Fruit fly (Drosophila melanogaster) whole organism, prepupa: ENCODE results near the gene Acbp2.

Source experiments
- Blimp-1 ChIP-seq: fragments of 200-800 bp; sonication (Bioruptor generic); optimal IDR thresholded peaks from 3 replicates; lab custom pipeline; 2017; ENCODE audit warnings: missing biosample characterization, missing genetic modification characterization, mild to moderate bottlenecking, moderate library complexity, missing genetic modification reagents
- CG10631 ChIP-seq: fragments of 200-800 bp; sonication (Bioruptor generic); optimal IDR thresholded peaks from 2 replicates; lab custom pipeline; 2016; ENCODE audit warnings: missing biosample characterization, missing genetic modification characterization
- CG10669 ChIP-seq: fragments of 200-800 bp; sonication (Bioruptor generic); optimal IDR thresholded peaks from 3 replicates; lab custom pipeline; 2018; ENCODE audit warnings: missing biosample characterization, mild to moderate bottlenecking, missing genetic modification characterization, moderate library complexity
- CG11294 ChIP-seq: fragments of 200-800 bp; sonication (Bioruptor generic); IDR thresholded peaks from 2 replicates; pipeline ENCODE4 v1.3.6; 2022; ENCODE audit warnings: missing biosample characterization, missing genetic modification characterization
- CG11762 ChIP-seq: fragments of 200-800 bp; sonication (Bioruptor generic); optimal IDR thresholded peaks from 3 replicates; lab custom pipeline; 2016; ENCODE audit warnings: missing biosample characterization, missing genetic modification characterization; ENCODE audit not compliant: insufficient read depth
- CG11902 ChIP-seq: fragments of 200-800 bp; sonication (Bioruptor generic); optimal IDR thresholded peaks from 3 replicates; lab custom pipeline; 2016; ENCODE audit warnings: missing biosample characterization, missing genetic modification characterization
- CG15336 ChIP-seq: fragments of 200-800 bp; sonication (Bioruptor generic); IDR thresholded peaks from 2 replicates; pipeline ENCODE4 v1.3.6; 2022; ENCODE audit warnings: missing biosample characterization, missing genetic modification characterization
- CG1621 ChIP-seq: fragments of 200-800 bp; sonication (Bioruptor generic); optimal IDR thresholded peaks from 3 replicates; lab custom pipeline; 2018; ENCODE audit warnings: missing biosample characterization, mild to moderate bottlenecking, missing genetic modification characterization
- CG16779 ChIP-seq: fragments of 200-800 bp; sonication (Bioruptor generic); optimal IDR thresholded peaks from 3 replicates; lab custom pipeline; 2017; ENCODE audit warnings: missing biosample characterization, mild to moderate bottlenecking, missing genetic modification characterization
- CG3032 ChIP-seq: fragments of 200-800 bp; optimal IDR thresholded peaks from 2 replicates; lab custom pipeline; 2019; ENCODE audit warnings: missing biosample characterization, mild to moderate bottlenecking, missing genetic modification characterization, moderate library complexity
- CG31627 ChIP-seq: fragments of 200-800 bp; sonication (Bioruptor generic); optimal IDR thresholded peaks from 3 replicates; lab custom pipeline; 2016; ENCODE audit warnings: missing biosample characterization, missing genetic modification characterization
- CG32006 ChIP-seq: fragments of 200-800 bp; sonication (Bioruptor generic); optimal IDR thresholded peaks from 3 replicates; lab custom pipeline; 2017; ENCODE audit warnings: missing biosample characterization, mild to moderate bottlenecking, missing genetic modification characterization
- CG6163 ChIP-seq: fragments of 200-800 bp; sonication (Bioruptor generic); IDR thresholded peaks from 3 replicates; pipeline ENCODE4 v1.3.6; 2022; ENCODE audit warnings: missing biosample characterization, missing genetic modification characterization
- CG6276 ChIP-seq: fragments of 200-800 bp; sonication (Bioruptor generic); optimal IDR thresholded peaks from 2 replicates; lab custom pipeline; 2017; ENCODE audit warnings: missing biosample characterization, mild to moderate bottlenecking, missing genetic modification characterization
- CG6792 ChIP-seq: fragments of 200-800 bp; sonication (Bioruptor generic); optimal IDR thresholded peaks from 3 replicates; lab custom pipeline; 2016; ENCODE audit warnings: missing biosample characterization, missing genetic modification characterization
- CG6808 ChIP-seq: fragments of 200-800 bp; sonication (Bioruptor generic); optimal IDR thresholded peaks from 3 replicates; lab custom pipeline; 2017; ENCODE audit warnings: missing biosample characterization, missing genetic modification characterization, mild to moderate bottlenecking, moderate library complexity, missing genetic modification reagents
- CG8119 ChIP-seq: fragments of 200-800 bp; sonication (Bioruptor generic); IDR thresholded peaks from 3 replicates; pipeline ENCODE4 v1.3.6; 2022; ENCODE audit warnings: missing biosample characterization, missing genetic modification characterization
- CG8319 ChIP-seq: fragments of 200-800 bp; sonication (Bioruptor generic); optimal IDR thresholded peaks from 3 replicates; lab custom pipeline; 2016; ENCODE audit warnings: missing biosample characterization, missing genetic modification characterization
- CG8632 ChIP-seq: fragments of 200-800 bp; sonication (Bioruptor generic); optimal IDR thresholded peaks from 3 replicates; lab custom pipeline; 2016; ENCODE audit warnings: missing biosample characterization, missing genetic modification characterization
- CG9139 ChIP-seq: fragments of 200-800 bp; sonication (Bioruptor generic); optimal IDR thresholded peaks from 3 replicates; lab custom pipeline; 2017; ENCODE audit warnings: missing biosample characterization, mild to moderate bottlenecking, missing genetic modification characterization
- Eip75B ChIP-seq: fragments of 200-800 bp; sonication (Bioruptor generic); optimal IDR thresholded peaks from 3 replicates; lab custom pipeline; 2016; ENCODE audit warnings: missing biosample characterization, missing genetic modification characterization
- Eip78C ChIP-seq: fragments of 200-800 bp; sonication (Bioruptor generic); peaks from one replicate; lab custom pipeline; 2016; ENCODE audit warnings: missing biosample characterization, missing genetic modification characterization
- Eip93F ChIP-seq: fragments of 200-800 bp; sonication (Bioruptor generic); optimal IDR thresholded peaks from 2 replicates; lab custom pipeline; 2016; ENCODE audit warnings: missing biosample characterization, mild to moderate bottlenecking, missing genetic modification characterization
- Ets21C ChIP-seq: fragments of 200-800 bp; sonication (Bioruptor generic); optimal IDR thresholded peaks from 3 replicates; lab custom pipeline; 2016; ENCODE audit warnings: missing biosample characterization, missing genetic modification characterization
- Ets96B ChIP-seq: fragments of 200-800 bp; optimal IDR thresholded peaks from 2 replicates; lab custom pipeline; 2019; ENCODE audit warnings: missing biosample characterization, mild to moderate bottlenecking, missing genetic modification characterization, moderate library complexity
- Gug ChIP-seq: fragments of 200-800 bp; sonication (Bioruptor generic); IDR thresholded peaks from 2 replicates; pipeline ENCODE4 v1.3.6; 2022; ENCODE audit warnings: missing biosample characterization, missing genetic modification characterization
- Hr38 ChIP-seq: sonication (Bioruptor generic); optimal IDR thresholded peaks from 2 replicates; lab custom pipeline; 2016; ENCODE audit warnings: missing biosample characterization, missing genetic modification characterization
- Hr39 ChIP-seq: fragments of 200-800 bp; sonication (Bioruptor generic); optimal IDR thresholded peaks from 2 replicates; lab custom pipeline; 2016; ENCODE audit warnings: missing biosample characterization, missing genetic modification characterization
- Hr4 ChIP-seq: fragments of 200-800 bp; sonication (Bioruptor generic); optimal IDR thresholded peaks from 3 replicates; lab custom pipeline; 2016; ENCODE audit warnings: missing biosample characterization, missing genetic modification characterization
- OdsH ChIP-seq: fragments of 200-800 bp; sonication (Bioruptor generic); optimal IDR thresholded peaks from 3 replicates; lab custom pipeline; 2016; ENCODE audit warnings: missing biosample characterization, missing genetic modification characterization
- Smox ChIP-seq: fragments of 200-800 bp; sonication (Bioruptor generic); optimal IDR thresholded peaks from 3 replicates; lab custom pipeline; 2016; ENCODE audit warnings: missing biosample characterization, missing genetic modification characterization
- Sox14 ChIP-seq: fragments of 200-800 bp; sonication (Bioruptor generic); optimal IDR thresholded peaks from 3 replicates; lab custom pipeline; 2016; ENCODE audit warnings: missing biosample characterization, missing genetic modification characterization
- Sox15 ChIP-seq: fragments of 200-800 bp; sonication (Bioruptor generic); optimal IDR thresholded peaks from 3 replicates; lab custom pipeline; 2016; ENCODE audit warnings: missing biosample characterization, missing genetic modification characterization
- achi ChIP-seq: fragments of 200-800 bp; sonication (Bioruptor generic); optimal IDR thresholded peaks from 3 replicates; lab custom pipeline; 2016; ENCODE audit warnings: missing biosample characterization, missing genetic modification characterization
- acj6 ChIP-seq: fragments of 200-800 bp; sonication (Bioruptor generic); optimal IDR thresholded peaks from 3 replicates; lab custom pipeline; 2016; ENCODE audit warnings: missing biosample characterization, missing genetic modification characterization
- dac ChIP-seq: fragments of 200-800 bp; sonication (Bioruptor generic); optimal IDR thresholded peaks from 2 replicates; lab custom pipeline; 2017; ENCODE audit warnings: missing biosample characterization, mild to moderate bottlenecking, missing genetic modification characterization
- eg ChIP-seq: fragments of 200-800 bp; sonication (Bioruptor generic); IDR thresholded peaks from 3 replicates; pipeline ENCODE4 v1.3.6; 2022; ENCODE audit warnings: missing biosample characterization, missing genetic modification characterization
- esn ChIP-seq: fragments of 200-800 bp; sonication (Bioruptor generic); optimal IDR thresholded peaks from 2 replicates; lab custom pipeline; 2016; ENCODE audit warnings: missing biosample characterization, mild to moderate bottlenecking, missing genetic modification characterization, moderate library complexity
- fd85E ChIP-seq: fragments of 200-800 bp; sonication (Bioruptor generic); optimal IDR thresholded peaks from 3 replicates; lab custom pipeline; 2016; ENCODE audit warnings: missing biosample characterization, missing genetic modification characterization
- fkh ChIP-seq: fragments of 200-800 bp; sonication (Bioruptor generic); optimal IDR thresholded peaks from 3 replicates; lab custom pipeline; 2017; ENCODE audit warnings: missing biosample characterization, mild to moderate bottlenecking, missing genetic modification characterization, moderate library complexity
- lz ChIP-seq: fragments of 200-800 bp; sonication (Bioruptor generic); optimal IDR thresholded peaks from 3 replicates; lab custom pipeline; 2016; ENCODE audit warnings: missing biosample characterization, missing genetic modification characterization
- pdm3 ChIP-seq: fragments of 200-800 bp; sonication (Bioruptor generic); optimal IDR thresholded peaks from 3 replicates; lab custom pipeline; 2016; ENCODE audit warnings: missing biosample characterization, missing genetic modification characterization
- salr ChIP-seq, 2 experiments: fragments of 200-800 bp; sonication (Bioruptor generic); optimal IDR thresholded peaks; 3 replicates each; lab custom pipeline; 2016 to 2018; ENCODE audit warnings: missing biosample characterization in 2 of 2, missing genetic modification characterization in 2 of 2, mild to moderate bottlenecking in 1 of 2
- ss ChIP-seq, 2 experiments: fragments of 200-800 bp; sonication (Bioruptor generic); optimal IDR thresholded peaks; 2 replicates in 1 of 2; 3 replicates in 1 of 2; lab custom pipeline; 2017 to 2018; ENCODE audit warnings: mild to moderate bottlenecking in 2 of 2, missing biosample characterization in 2 of 2, missing genetic modification characterization in 2 of 2, moderate library complexity in 1 of 2
- svp ChIP-seq: fragments of 200-800 bp; sonication (Bioruptor generic); peaks from one replicate; lab custom pipeline; 2016; ENCODE audit warnings: missing biosample characterization, missing genetic modification characterization
- vri ChIP-seq: fragments of 200-800 bp; sonication (Bioruptor generic); optimal IDR thresholded peaks from 3 replicates; lab custom pipeline; 2016; ENCODE audit warnings: missing biosample characterization, mild to moderate bottlenecking, missing genetic modification characterization

The Acbp2 gene

DNA sequence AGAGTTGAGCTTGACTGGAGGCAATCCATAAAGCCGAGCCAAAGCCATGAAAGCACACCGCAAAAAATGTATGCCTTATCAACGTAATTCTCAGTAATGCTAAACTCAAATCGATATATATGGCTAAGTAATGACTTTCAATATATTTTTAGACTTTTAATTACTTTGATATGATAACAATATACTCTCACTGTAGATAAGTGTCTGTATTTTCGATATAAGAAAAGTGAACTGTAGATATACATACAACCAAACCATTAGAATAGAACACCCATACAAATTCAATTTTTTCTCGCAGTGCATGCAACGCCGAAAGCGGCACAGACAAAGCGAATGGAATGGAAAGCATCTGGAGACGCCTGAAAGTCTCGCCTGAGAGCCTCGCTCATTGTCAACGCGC lies 22.0 kb downstream of the Acbp2 start (continued):
- TF ChIP-seq CG11294 (GFP tag; lab: Robert Waterston, UW) (peak; percentile 12; the same call in 1 of the 2 replicates), Eip78C (GFP tag; lab: Kevin White, UChicago) (peak; percentile 94), CG32006 (peak; percentile 88), CG3032 (tag; lab: Kevin White, UChicago) (peak; percentile 73), Sox14 (GFP tag; lab: Kevin White, UChicago) (peak; percentile 71), acj6 (peak; percentile 79), Gug (GFP tag; lab: Robert Waterston, UW) (peak; percentile 60), vri (GFP tag; lab: Kevin White, UChicago) (peak; percentile 31), dac (GFP tag; lab: Kevin White, UChicago) (peak; percentile 60), ss (GFP tag; optimal IDR thresholded peaks at IDR 0.05; lab: Kevin White, UChicago) (peak; percentile 44 to 74), CG8632 (GFP tag; lab: Kevin White, UChicago) (peak; percentile 73), Smox (GFP tag; lab: Kevin White, UChicago) (peak; percentile 65), CG15336 (GFP tag; lab: Robert Waterston, UW) (peak; percentile 82), CG6276 (peak; percentile 65), svp (peak; percentile 71), Hr39 (GFP tag; lab: Kevin White, UChicago) (peak; percentile 59)

dm6 chr3L:7154249-7154648 lies 22.6 kb downstream of the Acbp2 start:
- TF ChIP-seq CG9139: no peak
- TF ChIP-seq vri (GFP tag; lab: Kevin White, UChicago): peak; percentile 41

- TF ChIP-seq Sox14 (GFP tag; lab: Kevin White, UChicago): peak; percentile 68
- peak; percentile 57 for TF ChIP-seq CG8632 (GFP tag; lab: Kevin White, UChicago)
- peak; percentile 46 for TF ChIP-seq Ets96B (tag; lab: Kevin White, UChicago)
- TF ChIP-seq CG16779 (tag; lab: Kevin White, UChicago): peak; percentile 45
- TF ChIP-seq CG3032 (tag; lab: Kevin White, UChicago): peak; percentile 60
- TF ChIP-seq OdsH: peak; percentile 74
- no peak for TF ChIP-seq Eip93F (GFP tag; lab: Kevin White, UChicago)
- TF ChIP-seq CG6792 (GFP tag; lab: Kevin White, UChicago): peak; percentile 68
- TF ChIP-seq CG31627 (GFP tag; lab: Kevin White, UChicago): peak; percentile 65
- peak; percentile 74 for TF ChIP-seq pdm3 (GFP tag; lab: Kevin White, UChicago)
- no peak for TF ChIP-seq fkh (GFP tag; lab: Kevin White, UChicago)
- TF ChIP-seq CG9139: no peak
- peak; percentile 55 for TF ChIP-seq CG10669 (GFP tag; lab: Kevin White, UChicago)
- TF ChIP-seq eg: no peak; the same call in 2 of the 3 replicates
- peak; percentile 62 for TF ChIP-seq CG10631 (GFP tag; lab: Kevin White, UChicago)
- peak; percentile 52 for TF ChIP-seq CG11902 (GFP tag; lab: Kevin White, UChicago)
- TF ChIP-seq Sox15 (GFP tag; lab: Kevin White, UChicago): peak; percentile 35
- TF ChIP-seq CG11762 (GFP tag; lab: Kevin White, UChicago): peak; percentile 64
- peak; percentile 27 for TF ChIP-seq Blimp-1 (GFP tag; lab: Kevin White, UChicago)
- peak; percentile 83 for TF ChIP-seq svp
- TF ChIP-seq Smox (GFP tag; lab: Kevin White, UChicago): peak; percentile 74
- TF ChIP-seq Ets21C (GFP tag; lab: Kevin White, UChicago): peak; percentile 49
- no peak for TF ChIP-seq fd85E (GFP tag; lab: Kevin White, UChicago)
- 0 out of 3 replicates have a peak, but pooled peaks have one; percentile 20 for TF ChIP-seq CG6163 (GFP tag; lab: Robert Waterston, UW)
- no peak for TF ChIP-seq Hr38 (GFP tag; lab: Kevin White, UChicago)
- TF ChIP-seq Eip78C (GFP tag; lab: Kevin White, UChicago): peak; percentile 94
- TF ChIP-seq Hr4 (GFP tag; lab: Kevin White, UChicago): peak; percentile 86
- peak; percentile 18 for TF ChIP-seq CG8319 (GFP tag; lab: Kevin White, UChicago)
- peak; percentile 80 for TF ChIP-seq esn (GFP tag; lab: Kevin White, UChicago)
- peak; percentile 48 to 54 for TF ChIP-seq ss (GFP tag; optimal IDR thresholded peaks at IDR 0.05; lab: Kevin White, UChicago)
- peak; percentile 79 for TF ChIP-seq CG6808 (GFP tag; lab: Kevin White, UChicago)
- no peak for TF ChIP-seq CG1621 (tag; lab: Kevin White, UChicago)
- peak in 1 of 2 experiments; percentile 85 for TF ChIP-seq salr (GFP tag; optimal IDR thresholded peaks at IDR 0.05; lab: Kevin White, UChicago)
- peak; percentile 68 for TF ChIP-seq achi
- peak; percentile 61 for TF ChIP-seq dac (GFP tag; lab: Kevin White, UChicago)
- TF ChIP-seq Eip75B: peak; percentile 74
- 0 out of 2 replicates have a peak, but pooled peaks have one; percentile 14 for TF ChIP-seq Gug (GFP tag; lab: Robert Waterston, UW)
- peak; percentile 89 for TF ChIP-seq CG32006
- TF ChIP-seq CG8119 (GFP tag; lab: Robert Waterston, UW): peak; percentile 58; the same call in 2 of the 3 replicates
- peak; percentile 67 for TF ChIP-seq lz
Measured at dm6 chr3L:7155522-7155978, 23.9 kb downstream of the Acbp2 start.
